Worm (Caenorhabditis elegans): ENCODE measurements around the gene usp-4.
A peak's percentile ranks its signal among the peaks of the same experiment; 100 is the strongest.

The usp-4 gene

DNA sequence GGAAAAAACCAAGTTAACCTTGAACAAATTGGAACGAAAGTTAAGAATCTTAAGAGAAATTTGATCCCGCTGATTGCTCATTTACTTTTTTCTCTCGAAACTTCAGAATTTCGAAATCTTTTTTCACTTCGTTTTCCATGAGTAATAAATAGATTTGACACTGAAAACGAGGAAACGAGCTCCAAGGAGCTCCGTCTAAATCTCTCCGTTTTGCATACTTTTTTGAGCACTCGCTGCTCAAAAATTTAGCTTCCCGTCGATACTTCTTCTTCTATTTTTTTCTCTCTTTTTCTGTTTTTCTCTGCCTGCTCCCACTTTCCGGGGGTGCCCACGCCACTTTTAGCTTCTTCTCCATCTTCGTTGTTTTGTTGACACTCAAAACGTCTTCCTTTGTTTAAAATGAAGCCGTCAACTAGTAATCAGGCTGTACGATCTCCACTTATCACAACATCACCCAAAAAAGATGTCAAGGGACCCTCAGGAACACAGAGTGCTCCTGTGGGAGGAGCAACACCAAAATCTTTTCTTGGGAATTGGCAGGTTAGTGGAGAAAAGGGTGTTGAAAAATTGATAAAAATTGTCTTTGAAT lies 49.5 kb downstream of the usp-4 start, which contains the start of gene C17H12.10:
Gene C17H12.10, plus strand, starts transcription at position 325 of the 589 bp plus-strand sequence.
- TF ChIP-seq hmg-11 (tag; optimal IDR thresholded peaks at IDR 0.05) (peak; percentile 3), elt-1 (tag; optimal IDR thresholded peaks at IDR 0.05) (peak; percentile 71), eor-1 (tag; optimal IDR thresholded peaks at IDR 0.05) (no peak), nhr-43 (tag; optimal IDR thresholded peaks at IDR 0.05; ENCODE audit: poor library complexity, severe bottlenecking) (no peak), lin-39 (tag; optimal IDR thresholded peaks at IDR 0.05) (peak; percentile 67), fkh-2 (tag; optimal IDR thresholded peaks at IDR 0.05) (no peak), fkh-10 (GFP tag; optimal IDR thresholded peaks at IDR 0.05) (peak; percentile 41), lin-15B (tag; optimal IDR thresholded peaks at IDR 0.05) (peak; percentile 28), nfya-1 (tag; optimal IDR thresholded peaks at IDR 0.05; ENCODE audit: insufficient read depth) (peak; percentile 54)

ce11 chrIV:6809756-6810155 lies 52.6 kb downstream of the usp-4 start:
- TF ChIP-seq lsy-12 (tag; optimal IDR thresholded peaks at IDR 0.05) (no peak), lin-15B (tag; optimal IDR thresholded peaks at IDR 0.05) (peak; percentile 37), hmg-11 (tag; optimal IDR thresholded peaks at IDR 0.05) (peak; percentile 97), skn-1 (tag; optimal IDR thresholded peaks at IDR 0.05) (peak; percentile 8), lin-39 (tag; optimal IDR thresholded peaks at IDR 0.05) (peak; percentile 74), nhr-237 (tag; optimal IDR thresholded peaks at IDR 0.05) (no peak), ceh-28 (tag; optimal IDR thresholded peaks at IDR 0.05) (peak; percentile 16), fkh-2 (tag; optimal IDR thresholded peaks at IDR 0.05) (no peak), nfya-1 (tag; optimal IDR thresholded peaks at IDR 0.05; ENCODE audit: insufficient read depth) (peak; percentile 76), tbx-2 (tag; optimal IDR thresholded peaks at IDR 0.05) (peak; percentile 42), fkh-10 (GFP tag; optimal IDR thresholded peaks at IDR 0.05) (peak; percentile 64), ztf-11 (tag; optimal IDR thresholded peaks at IDR 0.05) (no peak)

ce11 chrIV:6811808-6812207 lies 54.7 kb downstream of the usp-4 start, which contains the start of gene ceh-48:
Gene ceh-48 (plus strand): TSS chrIV:6812108.
- TF ChIP-seq nhr-67 (tag; optimal IDR thresholded peaks at IDR 0.05): no peak
- no peak for TF ChIP-seq unc-39 (tag; optimal IDR thresholded peaks at IDR 0.05)
- no peak for TF ChIP-seq nhr-76 (tag; optimal IDR thresholded peaks at IDR 0.05)
- no peak for TF ChIP-seq daf-12 (tag; optimal IDR thresholded peaks at IDR 0.05)
- TF ChIP-seq ztf-11 (tag; optimal IDR thresholded peaks at IDR 0.05): no peak
- no peak for TF ChIP-seq elt-1 (tag; optimal IDR thresholded peaks at IDR 0.05)
- no peak for TF ChIP-seq aly-2 (tag; optimal IDR thresholded peaks at IDR 0.05)
- no peak for TF ChIP-seq eor-1 (tag; optimal IDR thresholded peaks at IDR 0.05)
- TF ChIP-seq sea-2 (GFP tag; optimal IDR thresholded peaks at IDR 0.05): no peak
- no peak for TF ChIP-seq zag-1 (tag; optimal IDR thresholded peaks at IDR 0.05)
- no peak for TF ChIP-seq nhr-237 (tag; optimal IDR thresholded peaks at IDR 0.05)
- TF ChIP-seq ceh-82 (tag; optimal IDR thresholded peaks at IDR 0.05): no peak
- TF ChIP-seq mml-1 (tag; optimal IDR thresholded peaks at IDR 0.05): no peak
- no peak for TF ChIP-seq egl-5 (tag; optimal IDR thresholded peaks at IDR 0.05)

Data from whole organism, L3 larva.